Worm (Caenorhabditis elegans): ENCODE results near the gene nspa-10.
"Not testable (repeated sequence)": the region's sequence is repeated elsewhere in the genome, so short reads cannot be mapped to it uniquely, and the experiment has no call there.

The nspa-10 gene

DNA sequence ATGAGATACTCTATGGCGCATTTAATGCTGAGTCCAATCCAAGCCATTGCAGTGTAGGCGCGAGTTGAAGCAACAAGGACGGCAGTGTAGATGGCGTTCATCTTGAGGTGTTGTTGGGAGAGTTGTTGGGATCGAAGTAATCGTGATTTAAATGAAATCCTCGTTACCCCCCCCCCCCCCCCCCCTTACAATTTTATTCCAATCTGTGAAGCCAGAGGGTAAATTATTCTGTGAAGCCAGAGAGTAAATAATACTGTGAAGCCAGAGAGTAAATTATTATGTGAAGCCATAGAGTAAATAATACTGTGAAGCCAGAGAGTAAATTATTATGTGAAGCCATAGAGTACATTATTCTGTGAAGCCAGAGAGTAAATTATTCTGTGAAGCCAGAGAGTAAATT lies at the start of gene nspa-10:
Gene nspa-10, minus strand, starts transcription at position 101 of the 400 bp plus-strand sequence.
- not testable (repeated sequence) for TF ChIP-seq mep-1 (tag; optimal IDR thresholded peaks at IDR 0.05); pha-4 (tag; optimal IDR thresholded peaks at IDR 0.05); sem-2 (GFP tag; optimal IDR thresholded peaks at IDR 0.05)

DNA sequence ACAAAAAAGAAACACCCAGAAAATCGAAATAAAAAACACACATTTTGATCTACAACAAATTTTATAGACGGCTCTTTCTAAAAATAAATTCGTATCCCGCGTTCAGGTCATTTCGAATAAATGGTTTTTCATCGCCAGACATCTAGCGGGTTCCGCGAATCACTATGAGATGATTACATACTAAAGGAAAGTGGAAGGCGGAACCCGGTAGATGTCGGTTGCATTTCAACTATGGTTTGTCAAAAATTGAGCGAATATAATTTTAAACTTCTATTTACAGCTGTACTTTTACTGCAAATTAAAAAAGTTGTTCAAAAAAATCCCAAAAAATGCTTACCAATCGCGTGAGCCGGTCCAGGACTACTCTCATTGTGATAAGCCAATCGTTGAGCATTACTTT lies 47.6 kb upstream of the nspa-10 start:
- TF ChIP-seq nhr-2 (tag; optimal IDR thresholded peaks at IDR 0.05) (no peak), nhr-237 (tag; optimal IDR thresholded peaks at IDR 0.05) (no peak), bed-3 (GFP tag; optimal IDR thresholded peaks at IDR 0.05) (no peak), ztf-11 (tag; optimal IDR thresholded peaks at IDR 0.05) (no peak)

DNA sequence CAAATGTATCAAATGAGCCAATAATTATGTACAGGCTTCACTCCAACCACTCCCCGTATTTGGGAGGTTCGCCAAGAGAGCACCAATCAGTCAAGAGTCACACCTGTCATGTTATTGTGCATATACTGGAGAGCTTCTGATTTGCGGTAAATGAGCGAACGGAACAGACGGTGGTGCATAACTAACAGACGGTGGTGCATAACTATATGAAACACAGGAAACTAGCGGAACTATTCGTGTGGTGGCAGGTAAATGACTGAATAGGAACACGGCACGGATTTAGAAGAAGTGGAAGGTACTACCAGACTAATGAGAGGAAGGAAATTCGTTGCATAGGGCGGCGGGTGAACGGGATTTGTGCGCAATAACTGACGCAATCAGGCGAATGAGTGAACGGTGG lies 42.8 kb upstream of the nspa-10 start:
- TF ChIP-seq zip-8 (tag; optimal IDR thresholded peaks at IDR 0.05) (peak; percentile 86), nhr-2 (tag; optimal IDR thresholded peaks at IDR 0.05) (peak; percentile 45), ceh-83 (GFP tag; optimal IDR thresholded peaks at IDR 0.05) (no peak), nhr-28 (tag; optimal IDR thresholded peaks at IDR 0.05) (no peak), cnd-1 (tag; optimal IDR thresholded peaks at IDR 0.05) (peak; percentile 66), lsy-2 (tag; optimal IDR thresholded peaks at IDR 0.05) (no peak), snpc-4 (tag; optimal IDR thresholded peaks at IDR 0.05) (no peak), pha-4 (tag; optimal IDR thresholded peaks at IDR 0.05) (no peak), flh-1 (GFP tag; optimal IDR thresholded peaks at IDR 0.05) (no peak), ztf-11 (tag; optimal IDR thresholded peaks at IDR 0.05) (no peak), drap-1 (GFP tag; optimal IDR thresholded peaks at IDR 0.05) (peak; percentile 62), mls-2 (tag; optimal IDR thresholded peaks at IDR 0.05) (peak; percentile 27), nhr-12 (tag; optimal IDR thresholded peaks at IDR 0.05) (no peak)

DNA sequence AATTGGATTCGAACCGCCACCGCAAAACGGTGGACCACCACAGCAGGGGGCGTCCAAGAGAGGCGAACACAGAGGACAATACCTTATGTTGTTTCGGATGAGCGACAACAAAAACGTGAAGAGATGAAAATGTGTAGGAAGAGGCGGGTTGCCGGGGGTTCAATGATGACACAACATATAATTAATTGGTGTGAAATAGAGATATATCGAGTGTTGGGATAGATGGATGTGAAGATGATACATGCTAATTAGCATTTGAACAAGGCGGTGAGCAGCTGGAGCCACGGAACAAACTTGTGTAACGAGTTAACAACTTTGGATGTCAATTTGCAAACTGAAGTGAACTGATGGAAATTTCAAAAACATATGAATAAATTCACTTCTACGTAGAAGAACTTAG lies 42.1 kb upstream of the nspa-10 start:
- TF ChIP-seq unc-120 (tag; optimal IDR thresholded peaks at IDR 0.05; ENCODE audit: poor library complexity, severe bottlenecking), result no peak
- TF ChIP-seq unc-62 (GFP tag; optimal IDR thresholded peaks at IDR 0.05), result no peak
- no peak for TF ChIP-seq pha-4 (tag; optimal IDR thresholded peaks at IDR 0.05)
- peak; percentile 44 for TF ChIP-seq ceh-43 (GFP tag; optimal IDR thresholded peaks at IDR 0.05)
- peak; percentile 48 for TF ChIP-seq sptf-1 (tag; optimal IDR thresholded peaks at IDR 0.05)
- TF ChIP-seq M03D4.4 (tag; optimal IDR thresholded peaks at IDR 0.05), result no peak
- no peak for TF ChIP-seq ceh-39 (tag; optimal IDR thresholded peaks at IDR 0.05)
- TF ChIP-seq hlh-1 (tag; optimal IDR thresholded peaks at IDR 0.05), result no peak
- no peak for TF ChIP-seq mab-5 (tag; optimal IDR thresholded peaks at IDR 0.05)
- TF ChIP-seq nhr-237 (tag; optimal IDR thresholded peaks at IDR 0.05), result no peak
- no peak for TF ChIP-seq elt-3 (tag; optimal IDR thresholded peaks at IDR 0.05)
- no peak for TF ChIP-seq unc-39 (tag; optimal IDR thresholded peaks at IDR 0.05)
- TF ChIP-seq nhr-28 (tag; optimal IDR thresholded peaks at IDR 0.05), result no peak
- no peak for TF ChIP-seq blmp-1 (tag; optimal IDR thresholded peaks at IDR 0.05)
- no peak for TF ChIP-seq ceh-83 (GFP tag; optimal IDR thresholded peaks at IDR 0.05)
- TF ChIP-seq mls-2 (tag; optimal IDR thresholded peaks at IDR 0.05), result peak; percentile 61
- no peak for TF ChIP-seq lin-13 (tag; optimal IDR thresholded peaks at IDR 0.05)
- TF ChIP-seq bed-3 (GFP tag; optimal IDR thresholded peaks at IDR 0.05), result no peak
- peak; percentile 31 for TF ChIP-seq ces-1 (GFP tag; optimal IDR thresholded peaks at IDR 0.05)
- TF ChIP-seq tbx-8 (GFP tag; optimal IDR thresholded peaks at IDR 0.05), result no peak
- TF ChIP-seq ztf-11 (tag; optimal IDR thresholded peaks at IDR 0.05), result no peak
- no peak for TF ChIP-seq elt-1 (tag; optimal IDR thresholded peaks at IDR 0.05; ENCODE audit: borderline replicate concordance, insufficient read depth)
- no peak for TF ChIP-seq cnd-1 (tag; optimal IDR thresholded peaks at IDR 0.05)
- no peak for TF ChIP-seq nhr-12 (tag; optimal IDR thresholded peaks at IDR 0.05)
- no peak for TF ChIP-seq flh-1 (GFP tag; optimal IDR thresholded peaks at IDR 0.05)
- no peak for TF ChIP-seq snpc-4 (tag; optimal IDR thresholded peaks at IDR 0.05)
- no peak for TF ChIP-seq lin-32 (GFP tag; optimal IDR thresholded peaks at IDR 0.05)
- TF ChIP-seq drap-1 (GFP tag; optimal IDR thresholded peaks at IDR 0.05), result no peak
- no peak for TF ChIP-seq nhr-76 (tag; optimal IDR thresholded peaks at IDR 0.05)
- peak; percentile 39 for TF ChIP-seq nhr-2 (tag; optimal IDR thresholded peaks at IDR 0.05)
- no peak for TF ChIP-seq ham-2 (GFP tag; optimal IDR thresholded peaks at IDR 0.05)
- no peak for TF ChIP-seq sem-2 (GFP tag; optimal IDR thresholded peaks at IDR 0.05)
- no peak for TF ChIP-seq zip-8 (tag; optimal IDR thresholded peaks at IDR 0.05)
- TF ChIP-seq lsy-2 (tag; optimal IDR thresholded peaks at IDR 0.05), result no peak
- no peak for TF ChIP-seq mep-1 (tag; optimal IDR thresholded peaks at IDR 0.05)

All from whole organism, mixed stage, embryonic.